Worm (Caenorhabditis elegans) whole organism, L2 larva: ENCODE measurements around the gene H03G16.7.

Experiments
- egl-27 ChIP-seq: sonication (generic microtip); optimal IDR thresholded peaks from 3 replicates; lab custom pipeline; 2017; ENCODE audit warnings: missing biosample characterization, missing genetic modification reagents, missing genetic modification characterization
- nhr-10 ChIP-seq: sonication (generic microtip); optimal IDR thresholded peaks from 2 replicates; lab custom pipeline; 2017; ENCODE audit warnings: missing biosample characterization, missing genetic modification characterization
- unc-62 ChIP-seq: fragments of 150-350 bp; optimal IDR thresholded peaks from 2 replicates; lab custom pipeline; 2014; ENCODE audit warnings: missing biosample characterization, missing genetic modification reagents, missing genetic modification characterization

DNA sequence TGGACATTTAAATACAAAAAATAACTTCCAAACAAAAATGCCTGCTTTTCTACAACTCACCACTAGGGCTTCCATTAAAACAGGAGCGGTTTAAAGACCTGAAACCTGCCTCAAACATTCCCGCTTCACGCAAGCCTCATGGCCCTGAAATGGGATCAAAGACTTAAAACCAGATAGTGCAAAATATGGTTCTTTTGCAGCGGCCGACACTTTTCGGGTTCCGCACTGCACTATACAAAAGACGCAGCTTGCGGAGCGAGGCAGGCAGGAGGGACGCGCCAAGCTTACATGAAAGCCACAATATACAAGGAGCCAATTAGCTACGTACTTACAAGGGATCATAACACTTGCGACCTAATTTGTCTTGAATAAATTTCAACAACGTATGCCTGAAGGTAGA lies 17.7 kb upstream of the H03G16.7 start:
- TF ChIP-seq nhr-10 (no peak), unc-62 (no peak), egl-27 (no peak)
